Fruit fly (Drosophila melanogaster) whole organism, prepupa: ENCODE results near the gene CG43445.

Experiments used
- Blimp-1 ChIP-seq: fragments of 200-800 bp; sonication (Bioruptor generic); optimal IDR thresholded peaks from 3 replicates; lab custom pipeline; 2017; ENCODE audit warnings: missing biosample characterization, missing genetic modification characterization, mild to moderate bottlenecking, moderate library complexity, missing genetic modification reagents
- CG10631 ChIP-seq: fragments of 200-800 bp; sonication (Bioruptor generic); optimal IDR thresholded peaks from 2 replicates; lab custom pipeline; 2016; ENCODE audit warnings: missing biosample characterization, missing genetic modification characterization
- CG11294 ChIP-seq: fragments of 200-800 bp; sonication (Bioruptor generic); IDR thresholded peaks from 2 replicates; pipeline ENCODE4 v1.3.6; 2022; ENCODE audit warnings: missing biosample characterization, missing genetic modification characterization
- CG11762 ChIP-seq: fragments of 200-800 bp; sonication (Bioruptor generic); optimal IDR thresholded peaks from 3 replicates; lab custom pipeline; 2016; ENCODE audit warnings: missing biosample characterization, missing genetic modification characterization; ENCODE audit not compliant: insufficient read depth
- CG11902 ChIP-seq: fragments of 200-800 bp; sonication (Bioruptor generic); optimal IDR thresholded peaks from 3 replicates; lab custom pipeline; 2016; ENCODE audit warnings: missing biosample characterization, missing genetic modification characterization
- CG15336 ChIP-seq: fragments of 200-800 bp; sonication (Bioruptor generic); IDR thresholded peaks from 2 replicates; pipeline ENCODE4 v1.3.6; 2022; ENCODE audit warnings: missing biosample characterization, missing genetic modification characterization
- CG1621 ChIP-seq: fragments of 200-800 bp; sonication (Bioruptor generic); optimal IDR thresholded peaks from 3 replicates; lab custom pipeline; 2018; ENCODE audit warnings: missing biosample characterization, mild to moderate bottlenecking, missing genetic modification characterization
- CG3032 ChIP-seq: fragments of 200-800 bp; optimal IDR thresholded peaks from 2 replicates; lab custom pipeline; 2019; ENCODE audit warnings: missing biosample characterization, mild to moderate bottlenecking, missing genetic modification characterization, moderate library complexity
- CG31627 ChIP-seq: fragments of 200-800 bp; sonication (Bioruptor generic); optimal IDR thresholded peaks from 3 replicates; lab custom pipeline; 2016; ENCODE audit warnings: missing biosample characterization, missing genetic modification characterization
- CG32006 ChIP-seq: fragments of 200-800 bp; sonication (Bioruptor generic); optimal IDR thresholded peaks from 3 replicates; lab custom pipeline; 2017; ENCODE audit warnings: missing biosample characterization, mild to moderate bottlenecking, missing genetic modification characterization
- CG34406 ChIP-seq: fragments of 200-800 bp; sonication (Bioruptor generic); optimal IDR thresholded peaks from 3 replicates; lab custom pipeline; 2016; ENCODE audit warnings: missing biosample characterization, missing genetic modification characterization
- CG3919 ChIP-seq: fragments of 200-800 bp; sonication (Bioruptor generic); optimal IDR thresholded peaks from 3 replicates; lab custom pipeline; 2016; ENCODE audit warnings: missing biosample characterization, missing genetic modification characterization
- CG4318 ChIP-seq: fragments of 200-800 bp; sonication (Bioruptor generic); optimal IDR thresholded peaks from 3 replicates; lab custom pipeline; 2017; ENCODE audit warnings: missing biosample characterization, mild to moderate bottlenecking, missing genetic modification characterization
- CG6163 ChIP-seq: fragments of 200-800 bp; sonication (Bioruptor generic); IDR thresholded peaks from 3 replicates; pipeline ENCODE4 v1.3.6; 2022; ENCODE audit warnings: missing biosample characterization, missing genetic modification characterization
- CG6276 ChIP-seq: fragments of 200-800 bp; sonication (Bioruptor generic); optimal IDR thresholded peaks from 2 replicates; lab custom pipeline; 2017; ENCODE audit warnings: missing biosample characterization, mild to moderate bottlenecking, missing genetic modification characterization
- CG6792 ChIP-seq: fragments of 200-800 bp; sonication (Bioruptor generic); optimal IDR thresholded peaks from 3 replicates; lab custom pipeline; 2016; ENCODE audit warnings: missing biosample characterization, missing genetic modification characterization
- CG6854 ChIP-seq: fragments of 200-800 bp; sonication (Bioruptor generic); optimal IDR thresholded peaks from 2 replicates; lab custom pipeline; 2017; ENCODE audit warnings: missing biosample characterization, mild to moderate bottlenecking, missing genetic modification characterization
- CG7368 ChIP-seq: fragments of 200-800 bp; sonication (Bioruptor generic); optimal IDR thresholded peaks from 3 replicates; lab custom pipeline; 2016; ENCODE audit warnings: missing biosample characterization, missing genetic modification characterization
- CG8119 ChIP-seq: fragments of 200-800 bp; sonication (Bioruptor generic); IDR thresholded peaks from 3 replicates; pipeline ENCODE4 v1.3.6; 2022; ENCODE audit warnings: missing biosample characterization, missing genetic modification characterization
- CG8319 ChIP-seq: fragments of 200-800 bp; sonication (Bioruptor generic); optimal IDR thresholded peaks from 3 replicates; lab custom pipeline; 2016; ENCODE audit warnings: missing biosample characterization, missing genetic modification characterization
- CG8632 ChIP-seq: fragments of 200-800 bp; sonication (Bioruptor generic); optimal IDR thresholded peaks from 3 replicates; lab custom pipeline; 2016; ENCODE audit warnings: missing biosample characterization, missing genetic modification characterization
- Eip78C ChIP-seq: fragments of 200-800 bp; sonication (Bioruptor generic); peaks from one replicate; lab custom pipeline; 2016; ENCODE audit warnings: missing biosample characterization, missing genetic modification characterization
- Ets21C ChIP-seq: fragments of 200-800 bp; sonication (Bioruptor generic); optimal IDR thresholded peaks from 3 replicates; lab custom pipeline; 2016; ENCODE audit warnings: missing biosample characterization, missing genetic modification characterization
- Ets96B ChIP-seq: fragments of 200-800 bp; optimal IDR thresholded peaks from 2 replicates; lab custom pipeline; 2019; ENCODE audit warnings: missing biosample characterization, mild to moderate bottlenecking, missing genetic modification characterization, moderate library complexity
- Gug ChIP-seq: fragments of 200-800 bp; sonication (Bioruptor generic); IDR thresholded peaks from 2 replicates; pipeline ENCODE4 v1.3.6; 2022; ENCODE audit warnings: missing biosample characterization, missing genetic modification characterization
- Hr38 ChIP-seq: sonication (Bioruptor generic); optimal IDR thresholded peaks from 2 replicates; lab custom pipeline; 2016; ENCODE audit warnings: missing biosample characterization, missing genetic modification characterization
- Hr39 ChIP-seq: fragments of 200-800 bp; sonication (Bioruptor generic); optimal IDR thresholded peaks from 2 replicates; lab custom pipeline; 2016; ENCODE audit warnings: missing biosample characterization, missing genetic modification characterization
- Hr4 ChIP-seq: fragments of 200-800 bp; sonication (Bioruptor generic); optimal IDR thresholded peaks from 3 replicates; lab custom pipeline; 2016; ENCODE audit warnings: missing biosample characterization, missing genetic modification characterization
- Lpt ChIP-seq: fragments of 200-800 bp; sonication (Bioruptor generic); optimal IDR thresholded peaks from 3 replicates; lab custom pipeline; 2016; ENCODE audit warnings: missing biosample characterization, missing genetic modification characterization
- Met ChIP-seq: fragments of 200-800 bp; sonication (Bioruptor generic); optimal IDR thresholded peaks from 3 replicates; lab custom pipeline; 2016; ENCODE audit warnings: missing biosample characterization, missing genetic modification characterization
- OdsH ChIP-seq: fragments of 200-800 bp; sonication (Bioruptor generic); optimal IDR thresholded peaks from 3 replicates; lab custom pipeline; 2016; ENCODE audit warnings: missing biosample characterization, missing genetic modification characterization
- Sox102F ChIP-seq: fragments of 200-800 bp; sonication (Bioruptor generic); optimal IDR thresholded peaks from 2 replicates; lab custom pipeline; 2016; ENCODE audit warnings: missing biosample characterization, mild to moderate bottlenecking, missing genetic modification characterization
- Sox14 ChIP-seq: fragments of 200-800 bp; sonication (Bioruptor generic); optimal IDR thresholded peaks from 3 replicates; lab custom pipeline; 2016; ENCODE audit warnings: missing biosample characterization, missing genetic modification characterization
- achi ChIP-seq: fragments of 200-800 bp; sonication (Bioruptor generic); optimal IDR thresholded peaks from 3 replicates; lab custom pipeline; 2016; ENCODE audit warnings: missing biosample characterization, missing genetic modification characterization
- dac ChIP-seq: fragments of 200-800 bp; sonication (Bioruptor generic); optimal IDR thresholded peaks from 2 replicates; lab custom pipeline; 2017; ENCODE audit warnings: missing biosample characterization, mild to moderate bottlenecking, missing genetic modification characterization
- dsx ChIP-seq: fragments of 200-800 bp; optimal IDR thresholded peaks from 3 replicates; lab custom pipeline; 2019; ENCODE audit warnings: missing biosample characterization, mild to moderate bottlenecking, missing genetic modification characterization, moderate library complexity; ENCODE audit not compliant: poor library complexity, severe bottlenecking
- eg ChIP-seq: fragments of 200-800 bp; sonication (Bioruptor generic); IDR thresholded peaks from 3 replicates; pipeline ENCODE4 v1.3.6; 2022; ENCODE audit warnings: missing biosample characterization, missing genetic modification characterization
- fd59A ChIP-seq: fragments of 200-800 bp; sonication (Bioruptor generic); optimal IDR thresholded peaks from 2 replicates; lab custom pipeline; 2017; ENCODE audit warnings: missing biosample characterization, mild to moderate bottlenecking, missing genetic modification characterization, missing genetic modification reagents
- fd85E ChIP-seq: fragments of 200-800 bp; sonication (Bioruptor generic); optimal IDR thresholded peaks from 3 replicates; lab custom pipeline; 2016; ENCODE audit warnings: missing biosample characterization, missing genetic modification characterization
- fkh ChIP-seq: fragments of 200-800 bp; sonication (Bioruptor generic); optimal IDR thresholded peaks from 3 replicates; lab custom pipeline; 2017; ENCODE audit warnings: missing biosample characterization, mild to moderate bottlenecking, missing genetic modification characterization, moderate library complexity
- lz ChIP-seq: fragments of 200-800 bp; sonication (Bioruptor generic); optimal IDR thresholded peaks from 3 replicates; lab custom pipeline; 2016; ENCODE audit warnings: missing biosample characterization, missing genetic modification characterization
- net ChIP-seq: fragments of 200-800 bp; sonication (Bioruptor generic); optimal IDR thresholded peaks from 3 replicates; lab custom pipeline; 2016; ENCODE audit warnings: missing biosample characterization, missing genetic modification characterization
- pdm3 ChIP-seq: fragments of 200-800 bp; sonication (Bioruptor generic); optimal IDR thresholded peaks from 3 replicates; lab custom pipeline; 2016; ENCODE audit warnings: missing biosample characterization, missing genetic modification characterization
- salr ChIP-seq, 2 experiments: fragments of 200-800 bp; sonication (Bioruptor generic); optimal IDR thresholded peaks; 3 replicates each; lab custom pipeline; 2016 to 2018; ENCODE audit warnings: missing biosample characterization in 2 of 2, missing genetic modification characterization in 2 of 2, mild to moderate bottlenecking in 1 of 2
- spab ChIP-seq: fragments of 200-800 bp; sonication (Bioruptor generic); optimal IDR thresholded peaks from 2 replicates; lab custom pipeline; 2017; ENCODE audit warnings: missing biosample characterization, mild to moderate bottlenecking, missing genetic modification characterization, missing genetic modification reagents
- ss ChIP-seq, 2 experiments: fragments of 200-800 bp; sonication (Bioruptor generic); optimal IDR thresholded peaks; 2 replicates in 1 of 2; 3 replicates in 1 of 2; lab custom pipeline; 2017 to 2018; ENCODE audit warnings: mild to moderate bottlenecking in 2 of 2, missing biosample characterization in 2 of 2, missing genetic modification characterization in 2 of 2, moderate library complexity in 1 of 2
- svp ChIP-seq: fragments of 200-800 bp; sonication (Bioruptor generic); peaks from one replicate; lab custom pipeline; 2016; ENCODE audit warnings: missing biosample characterization, missing genetic modification characterization
- topi ChIP-seq: fragments of 200-800 bp; sonication (Bioruptor generic); optimal IDR thresholded peaks from 3 replicates; lab custom pipeline; 2016; ENCODE audit warnings: missing biosample characterization, missing genetic modification characterization
- vri ChIP-seq: fragments of 200-800 bp; sonication (Bioruptor generic); optimal IDR thresholded peaks from 3 replicates; lab custom pipeline; 2016; ENCODE audit warnings: missing biosample characterization, mild to moderate bottlenecking, missing genetic modification characterization

The CG43445 gene

DNA sequence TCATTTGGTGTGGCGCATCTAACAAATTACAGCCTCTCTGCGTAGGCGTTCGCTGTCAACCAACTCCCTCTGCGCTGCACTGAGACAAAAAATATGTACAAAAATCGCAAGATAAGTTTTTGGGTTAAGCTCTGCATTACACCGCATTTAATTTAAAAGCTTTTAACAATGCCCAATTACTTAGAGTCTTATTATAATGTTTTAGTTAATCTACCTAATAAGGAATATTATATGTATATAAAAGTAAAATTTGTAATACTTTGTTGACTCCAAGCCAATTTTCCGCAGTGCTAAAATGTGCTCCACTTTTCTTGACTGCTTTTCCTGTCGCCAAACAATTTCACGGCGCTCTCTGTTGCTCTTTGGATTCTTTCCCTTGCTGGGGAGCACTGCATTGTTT is 44.6 kb downstream of the CG43445 start:
- TF ChIP-seq Hr4 (GFP tag; lab: Kevin White, UChicago) (peak; percentile 50), vri (GFP tag; lab: Kevin White, UChicago) (no peak), CG10631 (GFP tag; lab: Kevin White, UChicago) (peak; percentile 45), CG6792 (GFP tag; lab: Kevin White, UChicago) (no peak), CG3032 (tag; lab: Kevin White, UChicago) (peak; percentile 7), CG15336 (GFP tag; lab: Robert Waterston, UW) (peak; percentile 73), dsx (GFP tag; lab: Kevin White, UChicago) (no peak), CG8119 (GFP tag; lab: Robert Waterston, UW) (peak; percentile 67; the same call in 2 of the 3 replicates), Ets96B (tag; lab: Kevin White, UChicago) (no peak), OdsH (GFP tag; lab: Kevin White, UChicago) (peak; percentile 37), fd59A (no peak), lz (GFP tag; lab: Kevin White, UChicago) (no peak), spab (GFP tag; lab: Kevin White, UChicago) (no peak), CG4318 (GFP tag; lab: Kevin White, UChicago) (peak; percentile 42), Sox14 (GFP tag; lab: Kevin White, UChicago) (no peak), CG7368 (no peak), achi (GFP tag; lab: Kevin White, UChicago) (peak; percentile 33), Hr38 (no peak), CG1621 (tag; lab: Kevin White, UChicago) (no peak), Hr39 (GFP tag; lab: Kevin White, UChicago) (no peak), Eip78C (GFP tag; lab: Kevin White, UChicago) (peak; percentile 66), Sox102F (GFP tag; lab: Kevin White, UChicago) (no peak), fd85E (GFP tag; lab: Kevin White, UChicago) (no peak), topi (GFP tag; lab: Kevin White, UChicago) (no peak), salr (GFP tag; optimal IDR thresholded peaks at IDR 0.05; lab: Kevin White, UChicago) (peak in 1 of 2 experiments; percentile 57), Met (GFP tag; lab: Kevin White, UChicago) (no peak), Blimp-1 (GFP tag; lab: Kevin White, UChicago) (no peak), CG6163 (GFP tag; lab: Robert Waterston, UW) (peak; percentile 46; the same call in 1 of the 3 replicates), dac (GFP tag; lab: Kevin White, UChicago) (peak; percentile 12), CG11294 (no peak), CG8319 (GFP tag; lab: Kevin White, UChicago) (no peak), CG6276 (GFP tag; lab: Kevin White, UChicago) (peak; percentile 45), CG34406 (GFP tag; lab: Kevin White, UChicago) (no peak), Ets21C (GFP tag; lab: Kevin White, UChicago) (no peak), Gug (GFP tag; lab: Robert Waterston, UW) (0 out of 2 replicates have a peak, but pooled peaks have one; percentile 15), CG11902 (no peak), CG8632 (GFP tag; lab: Kevin White, UChicago) (no peak), eg (GFP tag; lab: Robert Waterston, UW) (peak; percentile 40; the same call in 1 of the 3 replicates), CG31627 (GFP tag; lab: Kevin White, UChicago) (no peak), Lpt (GFP tag; lab: Kevin White, UChicago) (peak; percentile 11), fkh (no peak), CG3919 (peak; percentile 26), ss (GFP tag; optimal IDR thresholded peaks at IDR 0.05; lab: Kevin White, UChicago) (no peak), CG6854 (GFP tag; lab: Kevin White, UChicago) (no peak), svp (GFP tag; lab: Kevin White, UChicago) (peak; percentile 60), CG32006 (GFP tag; lab: Kevin White, UChicago) (peak; percentile 76), pdm3 (GFP tag; lab: Kevin White, UChicago) (no peak), net (GFP tag; lab: Kevin White, UChicago) (no peak), CG11762 (GFP tag; lab: Kevin White, UChicago) (no peak)
